Worm (Caenorhabditis elegans) whole organism, dauer: ENCODE measurements around the gene F53C3.7.

Source experiments
- unc-62 ChIP-seq: sonication (generic microtip); optimal IDR thresholded peaks from 2 replicates; lab custom pipeline; 2017; ENCODE audit warnings: missing biosample characterization, missing genetic modification reagents, missing genetic modification characterization

F53C3.7 gene

ce11 chrII:3906615-3907190 is 11.8 kb downstream of the F53C3.7 start, which contains the start of the genes F53C3.11 and fbxb-103:
F53C3.11 (minus strand) TSS chrII:3906715.
fbxb-103 (plus strand) TSS chrII:3907140.
- TF ChIP-seq unc-62 (GFP tag; lab: Kevin White, UChicago): no peak

DNA sequence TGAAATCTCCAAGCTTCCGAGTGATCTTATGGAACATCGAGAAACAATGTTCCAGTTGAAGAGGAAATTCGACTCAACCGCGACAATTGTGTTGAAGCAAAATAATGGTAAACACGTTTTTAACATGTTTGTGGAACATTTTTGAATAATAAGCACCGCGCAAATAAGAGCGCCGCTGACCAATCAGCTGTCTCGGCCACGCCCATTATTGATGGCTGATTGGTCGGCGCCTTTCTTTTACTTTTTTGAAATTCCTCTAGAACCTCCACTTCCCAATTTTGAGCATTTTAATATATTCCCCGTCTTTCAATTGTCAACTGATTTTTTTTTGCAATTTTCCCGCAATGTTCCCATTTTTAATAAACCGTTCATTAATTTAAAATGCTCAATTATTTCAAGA is 13.3 kb downstream of the F53C3.7 start:
- no peak for TF ChIP-seq unc-62 (GFP tag; lab: Kevin White, UChicago)

DNA sequence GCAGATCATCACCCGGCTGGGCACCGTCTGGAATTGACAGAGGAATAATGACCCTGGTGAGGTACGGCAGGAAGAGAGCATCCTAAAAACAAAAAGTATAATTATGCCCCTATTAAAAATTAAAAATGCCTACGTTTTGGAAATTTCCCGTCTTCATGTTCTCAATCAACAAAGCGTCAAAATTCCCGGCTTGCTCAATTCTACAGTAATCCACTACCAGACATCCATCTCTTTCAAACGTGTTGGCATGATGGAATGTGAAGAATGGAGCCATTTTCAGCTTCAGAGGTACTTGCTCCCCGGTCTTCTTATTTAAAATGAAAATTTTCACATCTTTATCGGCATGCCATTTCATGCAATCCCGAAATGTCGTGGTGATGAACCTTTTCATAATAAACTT is 14.4 kb downstream of the F53C3.7 start:
- TF ChIP-seq unc-62 (GFP tag; lab: Kevin White, UChicago): no peak

- no peak for TF ChIP-seq unc-62 (GFP tag; lab: Kevin White, UChicago)
Measured at ce11 chrII:3910737-3911136, 15.9 kb downstream of the F53C3.7 start, which contains the start of gene bcmo-2. bcmo-2 (minus strand) TSS chrII:3910837.

ce11 chrII:3911284-3911683 is 16.4 kb downstream of the F53C3.7 start:
- TF ChIP-seq unc-62 (GFP tag; lab: Kevin White, UChicago): no peak

DNA sequence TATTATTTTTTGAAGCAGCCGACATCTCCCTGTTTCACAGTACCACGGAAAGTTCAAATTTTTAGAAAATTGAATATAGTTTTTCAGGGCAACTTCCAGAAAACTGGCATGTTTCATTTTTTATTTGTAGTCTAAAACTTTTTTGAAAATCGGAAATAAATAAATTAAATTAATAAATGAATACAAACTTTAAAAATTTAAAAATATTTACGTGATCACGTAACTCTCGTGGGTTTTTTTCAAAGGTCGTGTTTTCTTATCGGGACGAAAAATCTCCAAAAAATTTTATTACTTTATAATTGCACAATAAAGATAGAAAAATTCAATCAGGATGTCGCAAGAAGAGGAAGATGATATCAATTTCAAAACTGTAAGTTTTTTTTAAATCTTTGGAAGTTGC is 16.9 kb downstream of the F53C3.7 start, which contains the start of gene F53C3.1:
F53C3.1 (plus strand) TSS at position 301 of the 400 bp plus-strand sequence.
- no peak for TF ChIP-seq unc-62 (GFP tag; lab: Kevin White, UChicago)

DNA sequence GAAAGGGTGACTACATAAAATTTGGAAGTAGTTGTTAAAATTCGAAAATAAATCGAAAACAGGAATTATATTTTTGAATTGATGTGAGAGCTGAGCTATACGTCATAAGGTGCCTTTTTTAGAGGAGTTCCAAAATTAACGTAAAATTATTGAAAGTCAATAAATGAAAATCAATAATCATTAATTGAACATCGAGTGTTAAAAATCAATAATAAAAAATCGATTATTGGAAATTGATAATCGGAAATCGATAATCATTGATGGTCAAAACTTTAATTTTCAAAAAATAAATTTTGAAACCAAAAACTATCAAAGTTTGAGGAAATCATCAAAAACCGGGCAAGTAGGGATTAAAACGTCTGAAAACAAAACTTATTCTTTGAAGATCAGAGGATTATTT is 18.8 kb downstream of the F53C3.7 start:
- TF ChIP-seq unc-62 (GFP tag; lab: Kevin White, UChicago): no peak

DNA sequence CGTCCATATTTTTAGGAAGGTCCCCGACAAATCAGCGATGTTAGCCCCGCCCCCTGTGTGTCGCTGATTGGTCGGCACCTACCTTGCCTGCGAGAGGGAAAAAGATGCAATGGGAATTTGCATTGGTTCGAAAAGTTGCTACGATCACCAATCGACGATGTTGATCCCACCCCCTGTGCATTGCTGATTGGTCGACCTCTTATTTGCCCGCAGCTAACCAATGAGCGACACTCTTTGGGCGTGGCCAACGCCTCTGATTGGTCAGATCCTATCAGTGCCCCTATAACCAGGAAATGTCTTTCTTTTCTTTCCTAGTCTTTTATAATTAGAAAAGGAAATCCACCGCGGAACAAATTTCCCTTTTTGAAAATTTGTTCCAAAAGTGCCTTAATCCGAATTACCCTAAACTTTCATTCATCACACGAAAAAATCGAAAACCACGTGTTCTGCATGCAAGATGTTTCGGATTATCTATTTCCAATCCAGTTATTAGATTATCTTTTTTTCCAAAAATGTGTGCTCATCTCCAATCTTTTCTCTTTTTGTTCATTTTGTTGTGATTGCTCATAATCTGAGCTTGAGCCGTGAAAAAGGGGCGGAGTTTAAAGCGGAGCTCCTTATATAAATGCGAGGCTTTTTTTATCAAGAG is 23.3 kb downstream of the F53C3.7 start:
- no peak for TF ChIP-seq unc-62 (GFP tag; lab: Kevin White, UChicago)

- no peak for TF ChIP-seq unc-62 (GFP tag; lab: Kevin White, UChicago)
Measured at ce11 chrII:3920611-3921010, 25.8 kb downstream of the F53C3.7 start.

- no peak for TF ChIP-seq unc-62 (GFP tag; lab: Kevin White, UChicago)
Measured at ce11 chrII:3922696-3923095, 27.8 kb downstream of the F53C3.7 start.

DNA sequence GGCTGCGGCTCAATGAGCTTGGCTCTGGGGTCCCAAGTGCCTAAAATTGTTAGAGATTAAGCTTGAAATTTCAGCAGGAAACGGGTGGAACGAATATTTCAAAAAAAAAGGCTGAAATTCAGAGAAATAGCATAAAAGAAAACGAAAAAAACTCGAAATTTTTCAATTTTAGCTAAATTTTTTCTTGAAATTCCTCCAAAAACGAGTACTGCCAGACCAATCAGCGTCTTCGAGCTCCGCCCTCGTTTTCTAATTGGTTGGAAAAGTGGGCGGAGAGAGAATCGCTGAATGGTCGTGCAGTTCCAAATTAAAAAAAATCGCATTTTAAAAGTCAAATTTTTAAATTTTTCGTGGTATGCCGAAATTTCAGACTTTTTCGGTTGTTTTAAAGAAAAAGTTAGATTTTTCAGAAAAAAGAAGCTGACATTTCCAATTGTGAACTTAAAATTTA is 33.1 kb downstream of the F53C3.7 start, which contains the start of gene plpp-1.1:
plpp-1.1 (minus strand) TSS at position 51 of the 451 bp plus-strand sequence.
- no peak for TF ChIP-seq unc-62 (GFP tag; lab: Kevin White, UChicago)

DNA sequence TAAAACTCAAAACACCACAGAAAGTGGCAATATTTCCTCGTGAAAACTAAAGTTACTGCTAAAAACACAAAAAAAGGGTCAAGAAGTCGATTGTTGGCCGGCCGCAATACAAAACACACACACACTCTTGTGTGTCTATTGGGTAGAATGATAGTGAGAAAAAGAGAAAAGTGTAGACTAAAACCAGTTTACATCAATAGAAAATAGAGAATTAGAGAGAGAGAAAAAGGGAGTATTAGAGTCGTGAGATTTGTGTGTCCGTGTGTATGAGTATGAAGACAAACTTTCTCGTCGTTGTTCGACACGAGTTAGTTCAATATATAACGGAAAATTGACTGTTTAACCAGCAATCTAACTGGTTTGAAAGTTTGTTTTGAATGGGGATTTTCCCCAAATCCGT is 34.6 kb downstream of the F53C3.7 start:
- TF ChIP-seq unc-62 (GFP tag; lab: Kevin White, UChicago): no peak

ce11 chrII:3930478-3931182 is 35.8 kb downstream of the F53C3.7 start:
- TF ChIP-seq unc-62 (GFP tag; lab: Kevin White, UChicago): no peak

ce11 chrII:3931230-3931629 is 36.4 kb downstream of the F53C3.7 start:
- TF ChIP-seq unc-62 (GFP tag; lab: Kevin White, UChicago): no peak

DNA sequence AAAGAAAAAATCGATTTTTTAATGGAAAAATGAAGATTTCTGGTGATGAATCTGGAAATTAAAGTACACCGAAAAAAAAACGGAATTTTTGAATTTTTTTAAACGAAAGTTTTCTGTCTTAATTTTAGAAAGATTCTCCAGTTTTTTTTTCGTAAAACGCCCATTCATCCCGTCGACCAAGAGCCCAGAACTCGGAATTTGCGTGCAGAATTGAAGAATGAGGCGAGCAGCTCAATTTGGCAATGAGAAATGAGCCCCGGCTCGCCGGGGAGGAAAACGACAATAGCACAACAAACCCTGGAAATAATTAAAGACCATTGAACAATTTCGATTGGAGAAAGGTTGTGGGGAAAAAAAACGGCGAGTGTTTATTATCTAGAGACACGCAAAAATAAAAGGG is 37.0 kb downstream of the F53C3.7 start:
- TF ChIP-seq unc-62 (GFP tag; lab: Kevin White, UChicago): no peak

DNA sequence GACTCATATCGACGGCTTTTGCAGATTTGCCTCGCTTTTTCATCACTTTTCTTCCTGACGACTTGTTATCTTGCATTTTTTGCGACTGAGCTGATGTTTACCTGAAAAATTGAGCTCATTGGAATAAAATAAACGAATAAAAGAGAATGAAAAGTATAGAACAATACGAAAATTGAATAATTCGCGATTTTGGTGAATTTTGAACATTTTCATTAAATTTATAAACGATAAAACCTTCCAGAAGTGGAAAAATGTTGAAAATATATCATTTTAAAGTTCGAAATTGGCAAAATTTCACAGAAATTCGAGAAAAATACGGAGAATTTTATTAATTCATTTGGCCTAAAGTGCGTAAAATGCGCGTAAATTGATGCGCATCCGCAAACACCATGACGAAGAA is 38.8 kb downstream of the F53C3.7 start, which contains the start of gene Y14H12B.2:
Y14H12B.2 (minus strand) TSS at position 101 of the 400 bp plus-strand sequence.
- TF ChIP-seq unc-62 (GFP tag; lab: Kevin White, UChicago): no peak
